Worm (Caenorhabditis elegans): Measurements from ENCODE around the gene B0391.14.

- TF ChIP-seq nhr-12 (tag; optimal IDR thresholded peaks at IDR 0.05) (no peak), unc-62 (GFP tag; optimal IDR thresholded peaks at IDR 0.05) (no peak)
These were observed 33.0 kb downstream of the B0391.14 start for ce11 chrV:15566511-15567178.

Data from whole organism, L1 larva.